Worm (Caenorhabditis elegans) whole organism, L4 larva: ENCODE data around the gene R05G6.4.

Source experiments
- lin-15B ChIP-seq: fragments of 150-350 bp; sonication (generic microtip); optimal IDR thresholded peaks from 3 replicates; lab custom pipeline; 2014; ENCODE audit warnings: missing biosample characterization, missing genetic modification characterization
- nhr-10 ChIP-seq: fragments of 150-350 bp; optimal IDR thresholded peaks from 2 replicates; lab custom pipeline; 2014; ENCODE audit warnings: missing biosample characterization, missing genetic modification characterization
- pqm-1 ChIP-seq: sonication (generic microtip); optimal IDR thresholded peaks from 2 replicates; lab custom pipeline; 2017; ENCODE audit warnings: missing biosample characterization, missing genetic modification characterization
- snpc-4 ChIP-seq: fragments of 150-350 bp; optimal IDR thresholded peaks from 2 replicates; lab custom pipeline; 2014; ENCODE audit warnings: missing biosample characterization, missing genetic modification characterization
- ztf-7 ChIP-seq: fragments of 150-350 bp; optimal IDR thresholded peaks from 2 replicates; lab custom pipeline; 2014; ENCODE audit warnings: missing biosample characterization, missing genetic modification characterization

DNA sequence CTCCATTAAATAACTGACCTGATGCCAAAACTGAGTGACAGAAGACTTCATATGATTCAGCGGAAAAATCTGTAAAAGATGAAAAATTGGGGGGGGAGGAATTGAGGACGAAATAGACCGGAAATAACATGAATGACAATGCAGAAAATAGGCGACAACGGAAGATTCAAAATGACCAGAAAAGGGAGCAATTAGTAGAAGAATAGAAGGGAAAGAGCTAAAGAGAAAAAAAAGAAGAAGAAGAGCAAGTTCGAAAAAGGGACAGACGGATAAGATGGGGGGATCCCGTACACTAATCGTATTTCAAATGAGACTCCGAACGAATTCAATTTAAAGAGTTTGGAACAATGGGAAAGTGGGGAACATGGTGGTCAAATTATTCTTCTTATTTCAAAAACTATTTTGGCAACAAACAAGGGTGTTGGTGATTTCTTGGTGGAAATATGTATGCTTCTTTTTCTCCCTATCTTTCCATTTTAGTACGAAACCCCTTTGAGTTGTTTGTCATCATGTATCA, 29.5 kb downstream of the R05G6.4 start, which contains the start of gene R05G6.10:
- TF ChIP-seq pqm-1 (tag; lab: Kevin White, UChicago) = no peak
- no peak for TF ChIP-seq ztf-7 (tag; lab: Kevin White, UChicago)
- TF ChIP-seq snpc-4 (tag; lab: Kevin White, UChicago) = no peak
- no peak for TF ChIP-seq nhr-10 (tag; lab: Kevin White, UChicago)
- TF ChIP-seq lin-15B = no peak
